Worm (Caenorhabditis elegans) whole organism, early embryonic: Measurements from ENCODE around the gene F57G4.1.
"Not testable (repeated sequence)": the region's sequence is repeated elsewhere in the genome, so short reads cannot be mapped to it uniquely, and the experiment has no call there.

Experiments
- B0310.2 ChIP-seq: sonication (generic microtip); optimal IDR thresholded peaks from 2 replicates; lab custom pipeline; 2016; ENCODE audit warnings: mild to moderate bottlenecking, missing genetic modification characterization, missing compliant biosample characterization
- F13C5.2 ChIP-seq: sonication (generic microtip); optimal IDR thresholded peaks from 2 replicates; lab custom pipeline; 2017; ENCODE audit warnings: mild to moderate bottlenecking, missing genetic modification characterization, inconsistent platforms, missing compliant biosample characterization
- aly-1 ChIP-seq: sonication (generic microtip); optimal IDR thresholded peaks from 2 replicates; lab custom pipeline; 2016; ENCODE audit warnings: missing genetic modification characterization, missing compliant biosample characterization
- ama-1 ChIP-seq: fragments of 150-350 bp; optimal IDR thresholded peaks from 2 replicates; lab custom pipeline; 2014
- ceh-13 ChIP-seq: fragments of 200-800 bp; sonication (Bioruptor generic); optimal IDR thresholded peaks from 2 replicates; lab custom pipeline; 2018; ENCODE audit warnings: mild to moderate bottlenecking, missing genetic modification characterization, missing compliant biosample characterization
- ceh-36 ChIP-seq: sonication (generic microtip); optimal IDR thresholded peaks from 2 replicates; lab custom pipeline; 2016; ENCODE audit warnings: missing genetic modification characterization, inconsistent platforms, missing compliant biosample characterization
- ets-7 ChIP-seq: sonication (generic microtip); optimal IDR thresholded peaks from 2 replicates; lab custom pipeline; 2016; ENCODE audit warnings: missing genotype, missing genetic modification characterization, missing compliant biosample characterization
- flt-1 ChIP-seq: fragments of 200-800 bp; sonication (Bioruptor generic); IDR thresholded peaks from 2 replicates; pipeline ENCODE4 v1.3.6; 2022; ENCODE audit warnings: missing genetic modification characterization, missing compliant biosample characterization
- hmbx-1 ChIP-seq: sonication (generic microtip); optimal IDR thresholded peaks from 2 replicates; lab custom pipeline; 2016; ENCODE audit warnings: mild to moderate bottlenecking, missing genetic modification characterization, missing compliant biosample characterization
- hmg-4 ChIP-seq: fragments of 200-800 bp; sonication (Bioruptor generic); optimal IDR thresholded peaks from 2 replicates; lab custom pipeline; 2018; ENCODE audit warnings: mild to moderate bottlenecking, missing genetic modification characterization, missing compliant biosample characterization
- hnd-1 ChIP-seq: sonication (generic microtip); optimal IDR thresholded peaks from 2 replicates; lab custom pipeline; 2016; ENCODE audit warnings: missing genetic modification characterization, missing compliant biosample characterization
- pes-1 ChIP-seq: fragments of 200-800 bp; sonication (Bioruptor generic); IDR thresholded peaks from 2 replicates; pipeline ENCODE4 v1.3.6; 2022; ENCODE audit warnings: missing genetic modification reagents, missing genetic modification characterization, missing compliant biosample characterization
- scrt-1 ChIP-seq: fragments of 200-800 bp; sonication (Bioruptor generic); IDR thresholded peaks from 2 replicates; pipeline ENCODE4 v1.3.6; 2022; ENCODE audit warnings: missing genetic modification characterization, missing compliant biosample characterization
- sea-1 ChIP-seq: fragments of 200-800 bp; sonication (Bioruptor generic); conservative IDR thresholded peaks from 2 replicates; pipeline ENCODE4 v1.3.6; 2022; ENCODE audit warnings: missing genetic modification characterization, missing compliant biosample characterization
- tbx-11 ChIP-seq: fragments of 200-800 bp; sonication (Bioruptor generic); IDR thresholded peaks from 2 replicates; pipeline ENCODE4 v1.3.6; 2022; ENCODE audit warnings: missing genetic modification characterization, missing compliant biosample characterization
- tbx-37 ChIP-seq: fragments of 200-800 bp; sonication (Bioruptor generic); conservative IDR thresholded peaks from 2 replicates; pipeline ENCODE4 v1.3.6; 2022; ENCODE audit warnings: missing genetic modification reagents, missing genetic modification characterization, missing compliant biosample characterization
- tra-4 ChIP-seq: sonication (generic microtip); optimal IDR thresholded peaks from 2 replicates; lab custom pipeline; 2017; ENCODE audit warnings: missing genetic modification characterization, missing compliant biosample characterization

The F57G4.1 gene

DNA sequence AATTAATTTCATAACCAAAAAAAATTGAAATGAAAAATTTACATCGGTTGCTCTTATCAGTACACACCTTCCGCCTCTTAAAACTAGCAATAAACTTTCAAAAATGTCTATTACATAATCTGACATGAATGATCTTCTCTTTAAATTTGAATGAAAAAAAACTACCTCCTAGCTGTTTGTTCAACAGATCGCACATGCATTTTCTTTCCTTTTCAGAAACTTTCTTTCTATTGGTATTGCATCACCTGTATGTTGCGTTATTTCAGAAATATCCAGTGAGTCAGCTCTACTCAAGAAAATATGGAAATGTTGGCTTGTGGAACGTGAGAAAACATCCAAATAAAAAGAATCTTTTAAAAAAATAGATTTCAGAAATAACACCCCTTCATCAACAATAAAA lies at the start of gene F57G4.1:
Gene F57G4.1 (plus strand): TSS at position 301 of the 400 bp plus-strand sequence.
- TF ChIP-seq pes-1 (GFP tag; lab: Robert Waterston, UW), result no peak
- TF ChIP-seq flt-1 (GFP tag; lab: Robert Waterston, UW), result no peak
- TF ChIP-seq hmg-4 (GFP tag; lab: Kevin White, UChicago), result no peak
- TF ChIP-seq F13C5.2, result no peak
- no peak for TF ChIP-seq tra-4 (tag; lab: Kevin White, UChicago)
- TF ChIP-seq tbx-11, result no peak
- no peak for TF ChIP-seq scrt-1 (GFP tag; lab: Robert Waterston, UW)
- no peak for TF ChIP-seq hnd-1 (tag; lab: Kevin White, UChicago)
- TF ChIP-seq aly-1 (tag; lab: Kevin White, UChicago), result no peak
- no peak for TF ChIP-seq B0310.2
- no peak for TF ChIP-seq ceh-36 (tag; lab: Kevin White, UChicago)
- no peak for TF ChIP-seq ets-7 (tag; lab: Kevin White, UChicago)
- no peak for TF ChIP-seq tbx-37 (GFP tag; lab: Robert Waterston, UW)
- no peak for TF ChIP-seq ceh-13 (GFP tag; lab: Kevin White, UChicago)
- no peak for TF ChIP-seq ama-1 (lab: Kevin White, UChicago)
- no peak for TF ChIP-seq sea-1 (GFP tag; lab: Robert Waterston, UW)
- no peak for TF ChIP-seq hmbx-1 (tag; lab: Kevin White, UChicago)

DNA sequence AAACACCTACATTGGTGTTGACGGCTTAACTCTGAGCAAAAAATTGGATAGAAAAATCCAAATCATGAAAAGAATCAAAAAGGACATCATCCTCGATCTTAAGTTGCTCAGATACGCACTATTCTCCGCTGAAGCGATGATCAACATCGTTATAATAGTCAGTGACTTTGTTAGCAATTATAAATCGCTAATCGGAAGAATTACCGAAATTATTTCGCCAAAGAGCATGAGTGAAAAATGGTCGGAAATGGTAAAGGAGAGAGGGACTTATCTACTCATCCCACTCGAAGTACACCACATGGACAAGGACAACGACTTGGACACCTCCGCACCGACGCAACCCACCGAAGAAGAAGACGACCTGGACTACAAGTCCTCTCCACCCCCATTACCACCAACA lies 43.3 kb upstream of the F57G4.1 start:
- TF ChIP-seq hnd-1 (tag; lab: Kevin White, UChicago) (no peak), ets-7 (tag; lab: Kevin White, UChicago) (no peak), hmbx-1 (tag; lab: Kevin White, UChicago) (no peak), ceh-36 (tag; lab: Kevin White, UChicago) (no peak), hmg-4 (GFP tag; lab: Kevin White, UChicago) (no peak)

DNA sequence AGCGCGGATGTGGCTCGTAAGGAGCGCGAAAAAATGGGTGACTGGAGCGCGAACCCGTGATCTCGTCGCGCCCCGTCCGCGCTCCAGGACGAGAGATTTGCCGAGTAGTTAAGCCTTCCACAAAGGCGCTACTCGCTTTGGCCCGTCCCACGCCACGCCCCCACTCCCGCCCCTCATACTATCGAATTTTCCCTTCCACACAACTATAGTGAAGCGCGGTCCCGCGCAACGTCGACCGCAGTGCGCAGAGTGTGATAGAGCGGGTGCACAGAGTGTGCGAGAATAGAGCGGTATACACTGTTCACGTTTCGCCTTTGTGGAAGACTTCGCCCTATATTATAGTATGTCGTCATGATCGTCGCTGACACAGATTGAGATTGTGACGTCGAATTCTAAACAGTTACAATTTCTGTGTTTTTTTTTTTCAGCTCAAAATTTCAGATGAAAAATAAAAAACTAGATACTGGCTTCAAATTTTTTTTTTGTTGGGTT lies 38.9 kb upstream of the F57G4.1 start, which contains the start of gene fbxa-133:
Gene fbxa-133 (plus strand): TSS at position 442 of the 492 bp plus-strand sequence.
- TF ChIP-seq ceh-36 (tag; lab: Kevin White, UChicago); sea-1 (GFP tag; lab: Robert Waterston, UW); hmg-4 (GFP tag; lab: Kevin White, UChicago): not testable (repeated sequence)

DNA sequence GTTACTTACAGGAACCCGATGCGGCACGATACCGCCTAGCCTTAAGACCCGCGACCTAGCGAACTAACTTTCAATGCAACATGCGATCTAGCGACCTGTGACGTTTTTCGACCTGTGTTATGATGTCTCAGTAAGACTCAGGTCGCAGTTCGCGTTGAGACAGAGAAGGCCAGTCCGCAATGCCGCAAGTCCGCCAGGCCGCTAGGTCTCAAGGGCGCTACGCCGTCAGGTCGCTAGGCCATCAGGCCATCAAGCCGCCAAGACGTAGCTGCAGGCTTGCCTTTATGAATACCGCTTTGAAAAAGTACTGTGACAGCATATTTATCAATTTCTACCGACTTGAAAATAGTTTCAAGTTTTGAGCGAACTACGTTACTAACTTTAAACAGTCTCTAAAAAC lies 27.6 kb upstream of the F57G4.1 start:
- no peak for TF ChIP-seq ets-7 (tag; lab: Kevin White, UChicago)
- TF ChIP-seq F13C5.2, result no peak
- TF ChIP-seq hmg-4 (GFP tag; lab: Kevin White, UChicago), result no peak
- no peak for TF ChIP-seq hnd-1 (tag; lab: Kevin White, UChicago)
- no peak for TF ChIP-seq ceh-36 (tag; lab: Kevin White, UChicago)
- TF ChIP-seq flt-1 (GFP tag; lab: Robert Waterston, UW), result no peak
- no peak for TF ChIP-seq ama-1 (lab: Kevin White, UChicago)
- TF ChIP-seq scrt-1 (GFP tag; lab: Robert Waterston, UW), result no peak
- TF ChIP-seq ceh-13 (GFP tag; lab: Kevin White, UChicago), result no peak
- no peak for TF ChIP-seq aly-1 (tag; lab: Kevin White, UChicago)
- TF ChIP-seq sea-1 (GFP tag; lab: Robert Waterston, UW), result no peak
- TF ChIP-seq B0310.2, result no peak
- TF ChIP-seq hmbx-1 (tag; lab: Kevin White, UChicago), result no peak
- no peak for TF ChIP-seq pes-1 (GFP tag; lab: Robert Waterston, UW)
- no peak for TF ChIP-seq tbx-37 (GFP tag; lab: Robert Waterston, UW)
- no peak for TF ChIP-seq tra-4 (tag; lab: Kevin White, UChicago)
- TF ChIP-seq tbx-11, result no peak

DNA sequence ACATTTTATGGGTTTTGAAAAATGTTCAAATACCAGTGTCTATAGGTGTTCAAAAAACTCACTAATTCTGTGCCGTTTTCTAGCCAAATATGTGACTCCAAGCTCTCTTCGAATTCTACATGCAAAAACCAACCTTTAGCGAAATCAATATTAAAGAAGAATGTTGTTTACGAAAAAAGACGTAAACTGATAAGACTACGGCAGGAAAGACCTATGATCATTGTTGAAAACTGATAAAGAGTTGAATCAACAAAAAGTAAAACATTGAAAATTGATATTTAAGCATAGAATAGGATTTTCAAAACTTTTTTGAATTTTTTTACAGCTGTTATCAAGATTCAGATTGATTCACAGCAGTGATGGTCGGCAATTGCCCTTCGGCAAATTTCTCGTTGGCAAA lies 24.5 kb upstream of the F57G4.1 start, which contains the start of gene Y6G8.2:
Gene Y6G8.2 (minus strand): TSS at position 147 of the 400 bp plus-strand sequence.
- TF ChIP-seq tra-4 (tag; lab: Kevin White, UChicago) (no peak), ets-7 (tag; lab: Kevin White, UChicago) (no peak), ama-1 (lab: Kevin White, UChicago) (no peak), aly-1 (tag; lab: Kevin White, UChicago) (no peak), B0310.2 (no peak), flt-1 (GFP tag; lab: Robert Waterston, UW) (no peak), ceh-36 (tag; lab: Kevin White, UChicago) (no peak), hmg-4 (GFP tag; lab: Kevin White, UChicago) (no peak), scrt-1 (GFP tag; lab: Robert Waterston, UW) (no peak), tbx-11 (no peak), pes-1 (GFP tag; lab: Robert Waterston, UW) (no peak), tbx-37 (GFP tag; lab: Robert Waterston, UW) (no peak)

DNA sequence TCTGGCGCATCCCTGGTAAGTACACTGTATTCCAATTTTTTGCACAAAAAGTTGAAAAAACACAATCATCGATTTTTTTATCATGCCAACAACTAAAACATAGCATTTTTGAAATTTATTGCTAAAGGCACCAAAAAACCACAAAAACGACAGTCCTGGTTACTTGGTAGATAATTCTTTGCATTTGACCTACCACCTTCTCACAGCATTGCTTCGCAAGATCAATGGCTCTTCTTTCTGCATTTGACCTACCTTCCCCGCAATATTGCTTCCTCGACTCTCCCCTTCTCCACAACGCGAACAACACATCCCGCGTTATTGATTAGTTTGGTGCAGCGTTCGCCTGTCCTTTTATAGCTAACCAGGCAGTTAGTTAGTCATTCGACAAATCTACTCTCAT lies 21.8 kb upstream of the F57G4.1 start, which contains the start of gene ztf-25:
Gene ztf-25 (plus strand): TSS at position 301 of the 400 bp plus-strand sequence.
- TF ChIP-seq ceh-13 (GFP tag; lab: Kevin White, UChicago) (no peak), tbx-37 (GFP tag; lab: Robert Waterston, UW) (no peak), hmg-4 (GFP tag; lab: Kevin White, UChicago) (no peak), ama-1 (lab: Kevin White, UChicago) (no peak), F13C5.2 (no peak), B0310.2 (no peak), flt-1 (GFP tag; lab: Robert Waterston, UW) (no peak), pes-1 (GFP tag; lab: Robert Waterston, UW) (no peak), hnd-1 (tag; lab: Kevin White, UChicago) (no peak), hmbx-1 (tag; lab: Kevin White, UChicago) (no peak)

DNA sequence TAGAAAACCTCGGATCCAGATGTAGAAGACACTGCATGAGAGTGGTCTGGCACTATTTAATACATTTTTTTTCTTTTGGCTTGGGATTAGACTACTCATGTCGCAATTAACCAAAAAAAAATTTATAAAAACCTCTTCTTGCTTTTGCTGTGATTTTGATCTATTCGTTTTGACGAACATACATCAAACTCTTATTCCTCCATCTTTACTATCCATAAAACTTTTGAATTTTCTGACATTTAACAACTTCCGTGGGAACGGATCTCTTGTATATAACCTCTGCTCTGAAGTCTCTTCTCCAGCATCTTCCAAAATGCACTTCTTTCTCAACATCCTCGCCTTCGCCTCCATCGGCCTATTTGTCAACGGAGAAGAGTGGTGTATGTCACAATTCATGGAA lies 17.3 kb upstream of the F57G4.1 start, which contains the start of gene Y6G8.16:
Gene Y6G8.16 (plus strand): TSS at position 301 of the 400 bp plus-strand sequence.
- not testable (repeated sequence) for TF ChIP-seq hmbx-1 (tag; lab: Kevin White, UChicago); flt-1 (GFP tag; lab: Robert Waterston, UW); scrt-1 (GFP tag; lab: Robert Waterston, UW)
